Worm (Caenorhabditis elegans): ENCODE measurements around the gene D1014.2.

Gene D1014.2

ce11 chrV:8143605-8144004 lies at the start of gene D1014.2:
TSS of gene D1014.2 (plus strand) at chrV:8143905.
- TF ChIP-seq tbx-37 (GFP tag; conservative IDR thresholded peaks at IDR 0.05), result no peak
- TF ChIP-seq scrt-1 (GFP tag; IDR thresholded peaks at IDR 0.05), result no peak
- TF ChIP-seq hmg-4 (GFP tag; optimal IDR thresholded peaks at IDR 0.05), result no peak
- TF ChIP-seq hnd-1 (tag; optimal IDR thresholded peaks at IDR 0.05), result no peak
- TF ChIP-seq sea-1 (GFP tag; conservative IDR thresholded peaks at IDR 0.05), result no peak
- TF ChIP-seq ets-7 (tag; optimal IDR thresholded peaks at IDR 0.05), result no peak
- no peak for TF ChIP-seq hmbx-1 (tag; optimal IDR thresholded peaks at IDR 0.05)
- no peak for TF ChIP-seq F13C5.2 (tag; optimal IDR thresholded peaks at IDR 0.05)
- no peak for TF ChIP-seq ceh-36 (tag; optimal IDR thresholded peaks at IDR 0.05)
- no peak for TF ChIP-seq aly-1 (tag; optimal IDR thresholded peaks at IDR 0.05)
- no peak for TF ChIP-seq tra-4 (tag; optimal IDR thresholded peaks at IDR 0.05)
- no peak for TF ChIP-seq pes-1 (GFP tag; IDR thresholded peaks at IDR 0.05)
- no peak for TF ChIP-seq flt-1 (GFP tag; IDR thresholded peaks at IDR 0.05)
- TF ChIP-seq ama-1 (optimal IDR thresholded peaks at IDR 0.05), result no peak
- TF ChIP-seq ceh-13 (GFP tag; optimal IDR thresholded peaks at IDR 0.05), result no peak
- no peak for TF ChIP-seq tbx-11 (GFP tag; IDR thresholded peaks at IDR 0.05)
- TF ChIP-seq B0310.2 (tag; optimal IDR thresholded peaks at IDR 0.05), result no peak

- no peak for TF ChIP-seq B0310.2 (tag; optimal IDR thresholded peaks at IDR 0.05)
- TF ChIP-seq hnd-1 (tag; optimal IDR thresholded peaks at IDR 0.05), result no peak
- no peak for TF ChIP-seq scrt-1 (GFP tag; IDR thresholded peaks at IDR 0.05)
- no peak for TF ChIP-seq hmg-4 (GFP tag; optimal IDR thresholded peaks at IDR 0.05)
- TF ChIP-seq hmbx-1 (tag; optimal IDR thresholded peaks at IDR 0.05), result no peak
- no peak for TF ChIP-seq ceh-36 (tag; optimal IDR thresholded peaks at IDR 0.05)
- no peak for TF ChIP-seq pes-1 (GFP tag; IDR thresholded peaks at IDR 0.05)
- TF ChIP-seq tra-4 (tag; optimal IDR thresholded peaks at IDR 0.05), result no peak
- TF ChIP-seq F13C5.2 (tag; optimal IDR thresholded peaks at IDR 0.05), result no peak
- TF ChIP-seq ceh-13 (GFP tag; optimal IDR thresholded peaks at IDR 0.05), result no peak
- no peak for TF ChIP-seq aly-1 (tag; optimal IDR thresholded peaks at IDR 0.05)
- no peak for TF ChIP-seq ets-7 (tag; optimal IDR thresholded peaks at IDR 0.05)
- no peak for TF ChIP-seq sea-1 (GFP tag; conservative IDR thresholded peaks at IDR 0.05)
- TF ChIP-seq tbx-37 (GFP tag; conservative IDR thresholded peaks at IDR 0.05), result no peak
- no peak for TF ChIP-seq ama-1 (optimal IDR thresholded peaks at IDR 0.05)
- no peak for TF ChIP-seq flt-1 (GFP tag; IDR thresholded peaks at IDR 0.05)
- TF ChIP-seq tbx-11 (GFP tag; IDR thresholded peaks at IDR 0.05), result no peak
These were observed 48.3 kb upstream of the D1014.2 start, which contains the start of gene str-146 for ce11 chrV:8095378-8095777. TSS of gene str-146 (minus strand) at chrV:8095478.

ce11 chrV:8098239-8098638 lies 45.5 kb upstream of the D1014.2 start, which contains the start of gene str-145:
TSS of gene str-145 (minus strand) at chrV:8098339.
- TF ChIP-seq hmg-4 (GFP tag; optimal IDR thresholded peaks at IDR 0.05) (no peak), ceh-13 (GFP tag; optimal IDR thresholded peaks at IDR 0.05) (no peak)

- TF ChIP-seq aly-1 (tag; optimal IDR thresholded peaks at IDR 0.05) (no peak), ama-1 (optimal IDR thresholded peaks at IDR 0.05) (no peak), scrt-1 (GFP tag; IDR thresholded peaks at IDR 0.05) (no peak), hnd-1 (tag; optimal IDR thresholded peaks at IDR 0.05) (no peak), tbx-11 (GFP tag; IDR thresholded peaks at IDR 0.05) (no peak), hmbx-1 (tag; optimal IDR thresholded peaks at IDR 0.05) (no peak), ets-7 (tag; optimal IDR thresholded peaks at IDR 0.05) (no peak), ceh-36 (tag; optimal IDR thresholded peaks at IDR 0.05) (no peak), sea-1 (GFP tag; conservative IDR thresholded peaks at IDR 0.05) (no peak), pes-1 (GFP tag; IDR thresholded peaks at IDR 0.05) (no peak), tra-4 (tag; optimal IDR thresholded peaks at IDR 0.05) (no peak), B0310.2 (tag; optimal IDR thresholded peaks at IDR 0.05) (no peak), flt-1 (GFP tag; IDR thresholded peaks at IDR 0.05) (no peak), hmg-4 (GFP tag; optimal IDR thresholded peaks at IDR 0.05) (no peak), tbx-37 (GFP tag; conservative IDR thresholded peaks at IDR 0.05) (no peak), F13C5.2 (tag; optimal IDR thresholded peaks at IDR 0.05) (no peak), ceh-13 (GFP tag; optimal IDR thresholded peaks at IDR 0.05) (no peak)
These were observed 44.4 kb upstream of the D1014.2 start, which contains the start of gene sdz-23 for ce11 chrV:8099306-8099705. TSS of gene sdz-23 (plus strand) at chrV:8099606.

- TF ChIP-seq tbx-37 (GFP tag; conservative IDR thresholded peaks at IDR 0.05) (no peak), ama-1 (optimal IDR thresholded peaks at IDR 0.05) (no peak), aly-1 (tag; optimal IDR thresholded peaks at IDR 0.05) (no peak), hmbx-1 (tag; optimal IDR thresholded peaks at IDR 0.05) (no peak), scrt-1 (GFP tag; IDR thresholded peaks at IDR 0.05) (no peak), F13C5.2 (tag; optimal IDR thresholded peaks at IDR 0.05) (no peak), tra-4 (tag; optimal IDR thresholded peaks at IDR 0.05) (no peak), ets-7 (tag; optimal IDR thresholded peaks at IDR 0.05) (no peak), pes-1 (GFP tag; IDR thresholded peaks at IDR 0.05) (no peak), B0310.2 (tag; optimal IDR thresholded peaks at IDR 0.05) (no peak), hnd-1 (tag; optimal IDR thresholded peaks at IDR 0.05) (no peak), ceh-36 (tag; optimal IDR thresholded peaks at IDR 0.05) (no peak), hmg-4 (GFP tag; optimal IDR thresholded peaks at IDR 0.05) (no peak), tbx-11 (GFP tag; IDR thresholded peaks at IDR 0.05) (no peak), sea-1 (GFP tag; conservative IDR thresholded peaks at IDR 0.05) (no peak)
These were observed 40.7 kb upstream of the D1014.2 start, which contains the start of gene str-90 for ce11 chrV:8102960-8103359. TSS of gene str-90 (plus strand) at chrV:8103260.

- no peak for TF ChIP-seq tra-4 (tag; optimal IDR thresholded peaks at IDR 0.05)
- TF ChIP-seq ceh-36 (tag; optimal IDR thresholded peaks at IDR 0.05), result no peak
- no peak for TF ChIP-seq sea-1 (GFP tag; conservative IDR thresholded peaks at IDR 0.05)
- TF ChIP-seq aly-1 (tag; optimal IDR thresholded peaks at IDR 0.05), result no peak
- TF ChIP-seq hnd-1 (tag; optimal IDR thresholded peaks at IDR 0.05), result no peak
- no peak for TF ChIP-seq hmbx-1 (tag; optimal IDR thresholded peaks at IDR 0.05)
- TF ChIP-seq hmg-4 (GFP tag; optimal IDR thresholded peaks at IDR 0.05), result no peak
- TF ChIP-seq ama-1 (optimal IDR thresholded peaks at IDR 0.05), result no peak
- TF ChIP-seq ets-7 (tag; optimal IDR thresholded peaks at IDR 0.05), result no peak
- no peak for TF ChIP-seq tbx-11 (GFP tag; IDR thresholded peaks at IDR 0.05)
- no peak for TF ChIP-seq scrt-1 (GFP tag; IDR thresholded peaks at IDR 0.05)
- no peak for TF ChIP-seq flt-1 (GFP tag; IDR thresholded peaks at IDR 0.05)
- no peak for TF ChIP-seq pes-1 (GFP tag; IDR thresholded peaks at IDR 0.05)
- TF ChIP-seq F13C5.2 (tag; optimal IDR thresholded peaks at IDR 0.05), result no peak
- no peak for TF ChIP-seq B0310.2 (tag; optimal IDR thresholded peaks at IDR 0.05)
- TF ChIP-seq ceh-13 (GFP tag; optimal IDR thresholded peaks at IDR 0.05), result no peak
These were observed 39.2 kb upstream of the D1014.2 start, which contains the start of gene srlf-16 for ce11 chrV:8104473-8104872. TSS of gene srlf-16 (plus strand) at chrV:8104773.

ce11 chrV:8108670-8109069 lies 35.0 kb upstream of the D1014.2 start, which contains the start of gene myo-5:
TSS of gene myo-5 (plus strand) at chrV:8108970.
- TF ChIP-seq pes-1 (GFP tag; IDR thresholded peaks at IDR 0.05), result no peak
- no peak for TF ChIP-seq ets-7 (tag; optimal IDR thresholded peaks at IDR 0.05)
- no peak for TF ChIP-seq tra-4 (tag; optimal IDR thresholded peaks at IDR 0.05)
- no peak for TF ChIP-seq sea-1 (GFP tag; conservative IDR thresholded peaks at IDR 0.05)
- no peak for TF ChIP-seq aly-1 (tag; optimal IDR thresholded peaks at IDR 0.05)
- no peak for TF ChIP-seq hnd-1 (tag; optimal IDR thresholded peaks at IDR 0.05)
- no peak for TF ChIP-seq hmg-4 (GFP tag; optimal IDR thresholded peaks at IDR 0.05)
- no peak for TF ChIP-seq flt-1 (GFP tag; IDR thresholded peaks at IDR 0.05)
- TF ChIP-seq tbx-37 (GFP tag; conservative IDR thresholded peaks at IDR 0.05), result no peak
- no peak for TF ChIP-seq ceh-13 (GFP tag; optimal IDR thresholded peaks at IDR 0.05)
- TF ChIP-seq F13C5.2 (tag; optimal IDR thresholded peaks at IDR 0.05), result no peak
- no peak for TF ChIP-seq ama-1 (optimal IDR thresholded peaks at IDR 0.05)
- no peak for TF ChIP-seq tbx-11 (GFP tag; IDR thresholded peaks at IDR 0.05)
- TF ChIP-seq hmbx-1 (tag; optimal IDR thresholded peaks at IDR 0.05), result no peak
- TF ChIP-seq ceh-36 (tag; optimal IDR thresholded peaks at IDR 0.05), result no peak
- TF ChIP-seq B0310.2 (tag; optimal IDR thresholded peaks at IDR 0.05), result no peak
- no peak for TF ChIP-seq scrt-1 (GFP tag; IDR thresholded peaks at IDR 0.05)
